Worm (Caenorhabditis elegans): ENCODE results near the gene zfp-1.

ce11 chrIII:8849507-8849906, 58.2 kb downstream of the zfp-1 start, which contains the start of gene F44E2.8:
- TF ChIP-seq him-1 (tag; optimal IDR thresholded peaks at IDR 0.05) (no peak), W03F9.2 (tag; optimal IDR thresholded peaks at IDR 0.05) (no peak), dao-5 (tag; optimal IDR thresholded peaks at IDR 0.05) (no peak)
